Worm (Caenorhabditis elegans): ENCODE measurements around the gene srx-108.

Gene srx-108

ce11 chrII:3714595-3714994 lies 9.2 kb downstream of the srx-108 start, which contains the start of gene srh-100:
Gene srh-100 (minus strand): TSS chrII:3714695.
- no peak for TF ChIP-seq nfya-2 (GFP tag; IDR thresholded peaks at IDR 0.05)
- no peak for TF ChIP-seq tbx-9 (tag; optimal IDR thresholded peaks at IDR 0.05; ENCODE audit: borderline replicate concordance)
- TF ChIP-seq bed-2 (GFP tag; IDR thresholded peaks at IDR 0.05), result no peak
- no peak for TF ChIP-seq attf-5 (GFP tag; optimal IDR thresholded peaks at IDR 0.05)

- TF ChIP-seq ceh-27 (GFP tag; optimal IDR thresholded peaks at IDR 0.05), result no peak
- no peak for TF ChIP-seq F22D6.2 (tag; optimal IDR thresholded peaks at IDR 0.05)
- no peak for TF ChIP-seq F49E8.2 (tag; optimal IDR thresholded peaks at IDR 0.05; ENCODE audit: insufficient read depth)
- no peak for TF ChIP-seq zfh-2 (GFP tag; conservative IDR thresholded peaks at IDR 0.05)
- TF ChIP-seq sptf-2 (GFP tag; optimal IDR thresholded peaks at IDR 0.05), result no peak
- TF ChIP-seq lag-1 (GFP tag; IDR thresholded peaks at IDR 0.05), result no peak
- no peak for TF ChIP-seq hmg-1.2 (GFP tag; IDR thresholded peaks at IDR 0.05)
- TF ChIP-seq B0261.1 (tag; optimal IDR thresholded peaks at IDR 0.05), result no peak
- no peak for TF ChIP-seq tbx-9 (tag; optimal IDR thresholded peaks at IDR 0.05; ENCODE audit: borderline replicate concordance)
- TF ChIP-seq ZK185.1 (tag; optimal IDR thresholded peaks at IDR 0.05; ENCODE audit: poor library complexity, severe bottlenecking), result no peak
These were observed 11.0 kb downstream of the srx-108 start, which contains the start of gene srh-99 for ce11 chrII:3716455-3716854. Gene srh-99 (minus strand): TSS chrII:3716555.

ce11 chrII:3716961-3717360 lies 11.5 kb downstream of the srx-108 start, which contains the start of gene fbxc-52:
Gene fbxc-52 (plus strand): TSS chrII:3717261.
- TF ChIP-seq nfya-2 (GFP tag; IDR thresholded peaks at IDR 0.05) (no peak), unc-130 (GFP tag; optimal IDR thresholded peaks at IDR 0.05) (no peak), dox-1 (GFP tag; IDR thresholded peaks at IDR 0.05) (no peak), nfyb-1 (GFP tag; IDR thresholded peaks at IDR 0.05) (0 out of 2 replicates have a peak, but pooled peaks have one; percentile 11), B0336.3 (GFP tag; IDR thresholded peaks at IDR 0.05) (no peak), madf-10 (tag; optimal IDR thresholded peaks at IDR 0.05) (no peak)

- TF ChIP-seq attf-3 (GFP tag; conservative IDR thresholded peaks at IDR 0.05) (no peak), nfya-2 (GFP tag; IDR thresholded peaks at IDR 0.05) (no peak), hmg-1.2 (GFP tag; IDR thresholded peaks at IDR 0.05) (no peak), unc-130 (GFP tag; optimal IDR thresholded peaks at IDR 0.05) (no peak), F55B11.4 (tag; optimal IDR thresholded peaks at IDR 0.05; ENCODE audit: borderline replicate concordance, insufficient read depth) (no peak), ZK185.1 (tag; optimal IDR thresholded peaks at IDR 0.05; ENCODE audit: poor library complexity, severe bottlenecking) (no peak), Y53G8AR.9 (GFP tag; conservative IDR thresholded peaks at IDR 0.05) (no peak), T26A5.8 (tag; optimal IDR thresholded peaks at IDR 0.05) (no peak), egl-44 (GFP tag; IDR thresholded peaks at IDR 0.05) (no peak), him-1 (tag; optimal IDR thresholded peaks at IDR 0.05) (no peak), unc-62 (GFP tag; optimal IDR thresholded peaks at IDR 0.05) (no peak), akir-1 (GFP tag; optimal IDR thresholded peaks at IDR 0.05) (no peak), nhr-27 (tag; optimal IDR thresholded peaks at IDR 0.05) (no peak), hsf-1 (GFP tag; IDR thresholded peaks at IDR 0.05) (no peak), tbp1 (GFP tag; optimal IDR thresholded peaks at IDR 0.05) (no peak), atf-7 (tag; optimal IDR thresholded peaks at IDR 0.05) (no peak), F23B12.7 (tag; optimal IDR thresholded peaks at IDR 0.05; ENCODE audit: insufficient read depth) (no peak), chd-7 (tag; optimal IDR thresholded peaks at IDR 0.05) (no peak)
These were observed 15.6 kb downstream of the srx-108 start, which contains the start of gene C46E10.3 for ce11 chrII:3721016-3721415. Gene C46E10.3 (plus strand): TSS chrII:3721316.

Data from whole organism, young adult.